Worm (Caenorhabditis elegans) whole organism, L4/young adult: Measurements from ENCODE around the gene ins-12.

Source experiments
- W03F9.2 ChIP-seq: fragments of 150-350 bp; optimal IDR thresholded peaks from 2 replicates; lab custom pipeline; 2014; ENCODE audit warnings: missing biosample characterization, missing genetic modification characterization
- dao-5 ChIP-seq: sonication (generic microtip); optimal IDR thresholded peaks from 2 replicates; lab custom pipeline; 2016; ENCODE audit warnings: missing genotype, missing genetic modification characterization, moderate library complexity, missing compliant biosample characterization
- him-1 ChIP-seq: sonication (generic microtip); optimal IDR thresholded peaks from 2 replicates; lab custom pipeline; 2016; ENCODE audit warnings: missing genotype, missing genetic modification reagents, missing genetic modification characterization, missing compliant biosample characterization

The ins-12 gene

DNA sequence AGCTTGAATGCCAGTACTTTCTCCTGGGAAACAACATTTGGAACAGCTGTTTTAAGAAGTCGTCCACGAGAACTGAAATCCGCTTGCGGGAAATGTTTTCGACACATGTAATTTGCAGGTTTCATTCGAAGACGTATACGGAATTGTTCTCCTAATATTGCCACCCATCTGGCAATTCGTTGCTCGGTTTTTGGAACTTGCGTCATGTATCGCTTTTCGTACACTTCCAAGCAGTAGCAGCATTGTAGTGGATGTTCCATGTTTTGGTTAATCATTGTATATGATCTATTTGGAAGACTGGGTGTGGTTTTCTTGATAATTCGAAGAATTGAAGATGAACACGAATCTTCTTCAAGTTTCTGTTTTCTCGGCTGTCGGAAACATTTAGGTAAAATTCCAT is 33.4 kb downstream of the ins-12 start:
- TF ChIP-seq dao-5: no peak
- TF ChIP-seq W03F9.2 (tag; lab: Kevin White, UChicago): no peak
- TF ChIP-seq him-1 (tag; lab: Kevin White, UChicago): no peak

- TF ChIP-seq him-1 (tag; lab: Kevin White, UChicago): no peak
- no peak for TF ChIP-seq W03F9.2 (tag; lab: Kevin White, UChicago)
- no peak for TF ChIP-seq dao-5
Observed at ce11 chrII:5589690-5590089, 35.3 kb downstream of the ins-12 start, which contains the start of gene C17G10.13. C17G10.13 (minus strand) TSS chrII:5589790.

- TF ChIP-seq him-1 (tag; lab: Kevin White, UChicago) (no peak), W03F9.2 (tag; lab: Kevin White, UChicago) (no peak), dao-5 (no peak)
Observed at ce11 chrII:5591558-5591957, 37.1 kb downstream of the ins-12 start.

DNA sequence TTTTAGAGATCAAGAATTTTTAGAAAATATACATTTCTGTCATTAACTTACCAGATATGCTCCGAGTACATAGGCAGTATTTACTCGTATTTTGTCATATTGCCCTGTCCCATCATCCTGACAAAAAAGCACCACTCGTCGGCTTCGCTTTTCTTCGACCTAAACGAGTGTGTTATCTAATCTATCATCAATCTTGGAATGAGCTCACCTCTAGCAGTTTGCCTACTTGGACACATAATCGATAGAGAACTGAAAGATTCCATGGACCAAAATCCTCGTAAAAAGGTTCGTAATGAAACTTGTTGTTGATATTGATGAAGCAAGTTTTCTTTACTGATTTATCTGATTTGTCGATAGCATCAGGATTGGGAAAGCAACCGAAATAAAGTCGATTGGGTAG is 38.4 kb downstream of the ins-12 start:
- TF ChIP-seq dao-5: no peak

DNA sequence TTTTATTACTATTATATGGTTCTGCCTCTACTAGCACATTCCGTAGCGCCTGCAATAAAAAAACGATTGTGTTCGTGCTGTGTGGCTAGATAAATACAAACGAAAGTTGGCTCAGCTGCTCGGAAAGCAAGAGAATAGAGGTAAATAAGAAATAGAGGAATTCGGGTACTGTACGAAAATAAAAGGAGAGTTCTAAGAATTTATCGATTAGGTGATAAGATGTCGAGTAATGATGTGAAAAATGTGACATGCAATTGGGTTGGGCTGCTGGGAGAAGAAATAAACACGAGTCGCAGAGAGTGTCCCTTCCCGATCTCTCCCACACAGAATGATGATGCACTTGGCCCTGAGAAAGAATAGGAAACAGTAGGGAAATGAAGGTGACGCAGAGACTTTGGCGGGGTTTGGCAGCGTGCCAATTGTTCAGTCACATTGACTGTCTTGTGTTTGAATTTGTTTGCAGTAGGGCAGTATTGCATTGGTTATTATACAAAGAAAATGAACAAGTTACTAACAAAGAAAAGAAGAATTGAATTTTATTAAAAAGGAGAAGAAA is 39.0 kb downstream of the ins-12 start, which contains the start of gene cdc-14:
TSS of gene cdc-14 (minus strand) at position 51 of the 556 bp plus-strand sequence.
- TF ChIP-seq dao-5 (no peak), him-1 (tag; lab: Kevin White, UChicago) (no peak), W03F9.2 (tag; lab: Kevin White, UChicago) (peak; percentile 57)

DNA sequence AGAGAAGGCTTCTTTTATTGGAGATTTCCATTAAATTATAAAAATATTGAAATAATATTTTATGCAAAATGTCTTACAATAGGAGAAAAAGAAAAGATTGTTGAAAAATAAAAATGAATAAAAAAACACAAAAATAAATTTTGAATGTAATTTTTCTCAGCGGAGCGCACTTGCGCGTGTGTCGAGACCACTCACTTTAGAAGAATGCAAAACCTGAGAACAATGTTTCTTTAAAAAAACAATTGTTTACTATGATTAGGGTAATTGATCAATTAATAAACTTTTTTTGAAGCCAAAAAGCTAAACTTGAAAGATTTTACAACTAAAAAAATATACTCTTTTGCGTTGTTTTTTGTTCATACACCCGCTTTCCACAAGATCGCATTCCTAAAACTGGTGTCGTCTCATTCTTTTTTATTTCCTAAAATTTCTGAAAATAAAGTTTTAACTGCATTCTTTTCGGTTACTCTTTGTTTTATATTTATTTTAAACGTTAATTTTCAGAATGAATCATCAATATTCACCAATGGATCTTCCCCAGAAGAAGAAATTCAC is 39.9 kb downstream of the ins-12 start, which contains the start of gene ttc-4:
TSS of gene ttc-4 (plus strand) at position 505 of the 555 bp plus-strand sequence.
- TF ChIP-seq dao-5: no peak
- TF ChIP-seq W03F9.2 (tag; lab: Kevin White, UChicago): peak; percentile 57

ce11 chrII:5596247-5596646 is 41.8 kb downstream of the ins-12 start, which contains the start of gene C17G10.1:
C17G10.1 (plus strand) TSS chrII:5596547.
- TF ChIP-seq W03F9.2 (tag; lab: Kevin White, UChicago) (no peak), dao-5 (no peak), him-1 (tag; lab: Kevin White, UChicago) (no peak)

DNA sequence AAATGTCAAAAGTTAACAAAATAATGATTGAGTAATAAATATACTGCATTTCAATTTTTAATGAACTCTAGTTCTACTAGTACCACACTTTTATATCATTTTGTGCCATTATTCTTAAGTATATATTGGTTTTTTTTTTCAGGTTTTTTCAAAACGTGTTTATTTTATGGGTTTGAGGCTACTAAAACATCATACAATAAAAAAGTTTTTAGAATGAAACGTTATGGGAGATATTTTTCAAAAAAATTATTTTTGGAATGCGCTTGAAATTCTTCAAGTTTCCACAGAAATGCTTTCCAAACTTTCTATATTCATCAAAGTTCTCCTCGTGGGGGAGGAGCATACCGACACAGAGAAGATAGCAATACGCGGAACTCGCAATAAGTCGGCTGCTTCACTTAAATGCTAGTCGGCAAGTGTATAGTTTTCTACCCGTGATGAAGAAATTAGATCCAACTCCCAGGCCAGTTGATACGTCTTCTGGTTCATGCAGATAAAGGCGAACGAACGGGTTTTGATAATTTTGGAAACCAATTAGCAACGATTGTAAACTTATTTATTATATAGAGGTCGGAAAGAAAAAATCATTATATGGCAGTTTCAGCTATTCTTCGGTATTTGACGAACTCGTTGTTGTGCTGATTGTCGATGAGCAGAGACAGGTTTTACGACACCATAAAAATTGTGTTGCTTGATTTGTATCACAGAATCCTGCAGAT is 45.1 kb downstream of the ins-12 start, which contains the start of gene C17G10.10:
TSS of gene C17G10.10 (minus strand) at position 51 of the 719 bp plus-strand sequence.
- TF ChIP-seq him-1 (tag; lab: Kevin White, UChicago) (no peak), W03F9.2 (tag; lab: Kevin White, UChicago) (peak; percentile 32)

DNA sequence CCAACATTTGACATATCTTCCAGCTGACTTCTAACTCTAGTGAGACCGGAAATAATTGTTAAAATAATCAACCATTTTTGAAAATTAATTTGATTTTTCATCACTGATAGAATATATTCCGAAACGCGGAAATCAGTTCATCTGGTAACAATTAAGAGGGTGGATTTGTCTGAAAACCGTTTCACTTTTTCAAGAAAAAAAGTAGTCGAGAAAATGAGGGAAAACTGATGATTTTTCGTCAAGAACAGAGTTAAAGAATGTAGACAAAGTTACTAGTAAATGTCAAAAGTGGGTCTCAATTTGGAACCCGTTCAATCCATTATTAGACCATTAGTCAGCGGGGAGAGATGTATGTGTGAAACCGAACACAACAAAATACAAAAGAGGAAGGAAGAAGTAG is 48.8 kb downstream of the ins-12 start, which contains the start of gene C17G10.6:
TSS of gene C17G10.6 (minus strand) at position 101 of the 400 bp plus-strand sequence.
- TF ChIP-seq him-1 (tag; lab: Kevin White, UChicago) (no peak), W03F9.2 (tag; lab: Kevin White, UChicago) (no peak), dao-5 (no peak)

ce11 chrII:5604441-5604840 is 50.0 kb downstream of the ins-12 start:
- TF ChIP-seq W03F9.2 (tag; lab: Kevin White, UChicago): no peak
- no peak for TF ChIP-seq dao-5
- no peak for TF ChIP-seq him-1 (tag; lab: Kevin White, UChicago)
